Worm (Caenorhabditis elegans): ENCODE results near the gene F38A5.8.
"Not testable (repeated sequence)": the region's sequence is repeated elsewhere in the genome, so short reads cannot be mapped to it uniquely, and the experiment has no call there.

The F38A5.8 gene

DNA sequence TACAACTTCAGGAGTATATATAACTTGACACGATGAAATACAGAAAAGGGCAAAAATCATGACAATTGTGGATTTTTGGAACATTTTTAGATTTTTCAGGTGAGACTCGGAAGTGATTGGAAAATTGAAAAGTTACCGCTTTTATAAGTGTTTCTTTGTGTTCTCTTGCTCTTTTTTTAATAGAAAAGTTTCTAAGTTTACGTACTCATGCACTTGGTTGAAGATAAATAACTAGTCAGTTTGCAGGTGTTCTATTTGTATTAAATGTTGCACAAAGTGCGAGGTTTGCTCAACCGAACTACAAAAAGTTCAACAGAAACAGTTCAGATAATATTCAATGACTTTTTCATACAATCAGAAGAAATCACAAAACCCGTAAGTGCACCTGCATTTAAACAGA lies 4.7 kb upstream of the F38A5.8 start, which contains the start of gene nspb-3:
nspb-3 (minus strand) TSS at position 101 of the 400 bp plus-strand sequence.
- not testable (repeated sequence) for TF ChIP-seq aly-1 (tag; optimal IDR thresholded peaks at IDR 0.05); ceh-36 (tag; optimal IDR thresholded peaks at IDR 0.05); sea-1 (GFP tag; conservative IDR thresholded peaks at IDR 0.05)

DNA sequence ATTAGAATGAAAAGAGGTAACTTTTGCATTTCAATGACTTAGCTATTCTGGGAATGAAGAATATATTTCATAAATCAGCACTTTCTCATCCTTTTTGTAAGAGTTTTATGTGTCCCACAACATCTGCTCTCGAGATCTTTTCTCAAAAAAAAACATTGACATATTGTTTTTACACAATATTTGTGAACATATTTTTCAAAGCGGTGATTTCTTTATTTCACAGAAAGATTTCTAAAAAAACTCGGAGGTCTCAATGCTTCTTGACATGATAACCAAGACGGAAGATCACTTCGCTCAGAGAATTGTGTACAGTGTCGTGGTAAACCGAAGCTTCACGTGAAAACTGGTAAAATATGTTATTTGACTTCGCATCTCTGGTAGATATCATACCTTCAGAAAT lies 3.6 kb upstream of the F38A5.8 start, which contains the start of gene F38A5.22:
F38A5.22 (minus strand) TSS at position 29 of the 400 bp plus-strand sequence.
- TF ChIP-seq F13C5.2 (tag; optimal IDR thresholded peaks at IDR 0.05), result no peak
- TF ChIP-seq ceh-36 (tag; optimal IDR thresholded peaks at IDR 0.05), result no peak
- no peak for TF ChIP-seq hnd-1 (tag; optimal IDR thresholded peaks at IDR 0.05)
- no peak for TF ChIP-seq tbx-11 (GFP tag; IDR thresholded peaks at IDR 0.05)
- no peak for TF ChIP-seq tra-4 (tag; optimal IDR thresholded peaks at IDR 0.05)
- TF ChIP-seq hmg-4 (GFP tag; optimal IDR thresholded peaks at IDR 0.05), result no peak
- TF ChIP-seq sea-1 (GFP tag; conservative IDR thresholded peaks at IDR 0.05), result no peak
- TF ChIP-seq pes-1 (GFP tag; IDR thresholded peaks at IDR 0.05), result no peak
- no peak for TF ChIP-seq hmbx-1 (tag; optimal IDR thresholded peaks at IDR 0.05)
- TF ChIP-seq scrt-1 (GFP tag; IDR thresholded peaks at IDR 0.05), result no peak
- TF ChIP-seq B0310.2 (tag; optimal IDR thresholded peaks at IDR 0.05), result no peak

DNA sequence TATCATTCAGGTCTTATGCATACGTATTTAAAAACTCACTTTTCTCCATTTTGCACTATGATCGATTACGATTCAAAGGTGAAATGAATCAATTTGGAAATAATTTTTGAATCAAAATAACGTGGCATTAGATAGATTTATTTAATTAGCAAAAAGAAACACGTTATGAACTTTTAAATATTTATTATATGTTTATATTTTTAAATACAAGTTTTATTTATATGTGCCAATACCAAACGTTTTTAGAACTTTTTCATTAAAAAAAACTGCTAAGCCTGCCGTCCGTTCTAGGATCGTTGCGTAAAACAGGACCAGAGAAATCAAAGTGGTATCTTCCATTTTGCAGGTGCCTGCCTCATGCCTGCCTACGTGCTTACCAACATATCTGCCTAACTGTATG lies 2.2 kb upstream of the F38A5.8 start, which contains the start of gene F38A5.6:
F38A5.6 (minus strand) TSS at position 101 of the 400 bp plus-strand sequence.
- TF ChIP-seq hmbx-1 (tag; optimal IDR thresholded peaks at IDR 0.05) (no peak), scrt-1 (GFP tag; IDR thresholded peaks at IDR 0.05) (no peak), hmg-4 (GFP tag; optimal IDR thresholded peaks at IDR 0.05) (no peak), tbx-11 (GFP tag; IDR thresholded peaks at IDR 0.05) (no peak), aly-1 (tag; optimal IDR thresholded peaks at IDR 0.05) (no peak), ceh-13 (GFP tag; optimal IDR thresholded peaks at IDR 0.05) (no peak), ama-1 (optimal IDR thresholded peaks at IDR 0.05) (no peak), ets-7 (tag; optimal IDR thresholded peaks at IDR 0.05) (no peak), B0310.2 (tag; optimal IDR thresholded peaks at IDR 0.05) (no peak), ceh-36 (tag; optimal IDR thresholded peaks at IDR 0.05) (no peak), sea-1 (GFP tag; conservative IDR thresholded peaks at IDR 0.05) (no peak), hnd-1 (tag; optimal IDR thresholded peaks at IDR 0.05) (no peak)

DNA sequence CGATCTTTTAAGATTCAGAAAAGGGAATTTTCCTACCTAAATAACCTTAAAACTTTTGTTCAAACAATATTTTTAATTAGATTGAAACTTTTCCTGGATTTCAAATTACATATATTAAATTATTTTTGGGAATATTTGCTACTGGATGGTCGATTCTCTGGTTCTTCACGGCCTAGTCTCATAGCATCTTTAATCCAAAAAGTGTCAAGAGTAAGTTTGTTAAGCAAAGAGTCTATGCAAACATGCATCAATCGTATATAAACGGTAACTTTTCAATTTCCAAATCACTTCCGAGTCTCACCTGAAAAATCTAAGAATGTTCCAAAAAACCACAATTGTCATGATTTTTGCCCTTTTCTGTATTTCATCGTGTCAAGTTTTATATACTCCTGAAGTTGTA lies 1.6 kb upstream of the F38A5.8 start, which contains the start of gene nspb-4:
nspb-4 (plus strand) TSS at position 301 of the 400 bp plus-strand sequence.
- TF ChIP-seq F13C5.2 (tag; optimal IDR thresholded peaks at IDR 0.05); scrt-1 (GFP tag; IDR thresholded peaks at IDR 0.05); flt-1 (GFP tag; IDR thresholded peaks at IDR 0.05): not testable (repeated sequence)

DNA sequence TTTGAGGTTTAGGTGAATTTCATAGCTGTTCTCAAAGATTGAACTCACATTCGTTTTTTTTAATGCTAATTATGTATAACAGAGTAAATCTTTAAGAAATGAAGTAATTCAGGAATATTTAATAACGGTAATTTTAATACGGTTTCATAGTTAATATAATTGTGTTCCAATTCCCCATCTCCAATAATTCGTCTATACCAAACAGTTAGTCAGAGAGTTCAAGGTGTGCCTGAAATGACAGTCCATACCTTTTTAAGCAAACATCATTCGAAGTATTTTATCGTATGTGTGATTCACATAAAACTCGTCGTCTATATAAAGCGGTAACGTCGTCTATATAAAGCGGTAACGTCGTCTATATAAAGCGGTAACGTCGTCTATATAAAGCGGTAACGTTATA lies 807 bp upstream of the F38A5.8 start, which contains the start of gene nspb-5:
nspb-5 (plus strand) TSS at position 301 of the 400 bp plus-strand sequence.
- TF ChIP-seq tra-4 (tag; optimal IDR thresholded peaks at IDR 0.05); scrt-1 (GFP tag; IDR thresholded peaks at IDR 0.05); hmbx-1 (tag; optimal IDR thresholded peaks at IDR 0.05): not testable (repeated sequence)

DNA sequence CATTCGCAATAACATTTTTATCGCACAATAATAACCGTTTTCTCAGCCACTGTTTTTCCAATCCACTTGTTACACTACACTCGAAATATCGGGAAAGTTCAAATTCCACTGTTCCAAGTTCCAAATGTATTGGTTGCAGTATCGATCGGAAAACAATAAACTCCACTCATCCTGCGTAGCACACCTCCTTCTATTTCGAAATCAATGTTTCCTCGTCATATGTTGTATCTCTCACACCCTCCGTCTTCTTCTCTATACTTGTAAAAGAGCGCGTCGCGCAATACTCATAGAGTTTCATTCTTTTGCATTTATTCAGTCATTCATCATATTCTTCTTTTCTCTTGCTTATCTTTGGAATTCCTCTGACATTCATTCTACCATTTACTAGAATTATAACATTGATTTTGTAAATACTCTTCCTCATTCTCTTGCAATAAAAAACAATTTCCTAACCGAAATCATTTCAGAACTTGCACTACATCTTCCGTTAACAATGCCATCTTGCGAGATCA lies 1.7 kb downstream of the F38A5.8 start, which contains the start of gene sup-36:
sup-36 (plus strand) TSS at position 462 of the 512 bp plus-strand sequence.
- TF ChIP-seq tbx-37 (GFP tag; conservative IDR thresholded peaks at IDR 0.05), result no peak
- no peak for TF ChIP-seq hnd-1 (tag; optimal IDR thresholded peaks at IDR 0.05)
- no peak for TF ChIP-seq hmbx-1 (tag; optimal IDR thresholded peaks at IDR 0.05)
- no peak for TF ChIP-seq scrt-1 (GFP tag; IDR thresholded peaks at IDR 0.05)
- no peak for TF ChIP-seq tra-4 (tag; optimal IDR thresholded peaks at IDR 0.05)
- no peak for TF ChIP-seq pes-1 (GFP tag; IDR thresholded peaks at IDR 0.05)
- no peak for TF ChIP-seq tbx-11 (GFP tag; IDR thresholded peaks at IDR 0.05)
- TF ChIP-seq hmg-4 (GFP tag; optimal IDR thresholded peaks at IDR 0.05), result no peak
- no peak for TF ChIP-seq ceh-36 (tag; optimal IDR thresholded peaks at IDR 0.05)
- TF ChIP-seq flt-1 (GFP tag; IDR thresholded peaks at IDR 0.05), result no peak
- TF ChIP-seq ets-7 (tag; optimal IDR thresholded peaks at IDR 0.05), result no peak
- TF ChIP-seq F13C5.2 (tag; optimal IDR thresholded peaks at IDR 0.05), result no peak
- TF ChIP-seq aly-1 (tag; optimal IDR thresholded peaks at IDR 0.05), result no peak
- no peak for TF ChIP-seq ama-1 (optimal IDR thresholded peaks at IDR 0.05)
- no peak for TF ChIP-seq sea-1 (GFP tag; conservative IDR thresholded peaks at IDR 0.05)
- TF ChIP-seq B0310.2 (tag; optimal IDR thresholded peaks at IDR 0.05), result no peak
- TF ChIP-seq ceh-13 (GFP tag; optimal IDR thresholded peaks at IDR 0.05), result no peak

DNA sequence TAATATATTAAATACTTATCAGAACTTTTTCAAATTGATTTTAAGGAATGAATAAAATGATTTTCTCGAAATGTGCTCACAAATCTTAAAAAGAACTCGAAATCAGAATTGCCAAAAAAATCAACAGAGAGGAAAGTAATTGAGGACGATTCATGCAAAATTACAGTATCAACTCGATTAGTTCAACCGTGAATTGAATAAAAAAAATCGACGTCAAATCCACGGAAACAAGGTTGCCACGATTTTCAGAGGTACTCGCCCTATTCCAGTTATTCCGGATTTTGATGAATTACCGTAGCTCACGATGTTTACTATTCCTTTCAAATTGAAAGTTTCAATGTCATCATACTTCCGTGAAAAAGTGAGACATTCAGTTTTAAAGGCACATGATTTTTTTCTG lies 2.8 kb downstream of the F38A5.8 start, which contains the start of gene F15B10.3:
F15B10.3 (plus strand) TSS at position 301 of the 400 bp plus-strand sequence.
- TF ChIP-seq tbx-37 (GFP tag; conservative IDR thresholded peaks at IDR 0.05), result no peak
- TF ChIP-seq hmbx-1 (tag; optimal IDR thresholded peaks at IDR 0.05), result no peak
- no peak for TF ChIP-seq ama-1 (optimal IDR thresholded peaks at IDR 0.05)
- TF ChIP-seq B0310.2 (tag; optimal IDR thresholded peaks at IDR 0.05), result no peak

DNA sequence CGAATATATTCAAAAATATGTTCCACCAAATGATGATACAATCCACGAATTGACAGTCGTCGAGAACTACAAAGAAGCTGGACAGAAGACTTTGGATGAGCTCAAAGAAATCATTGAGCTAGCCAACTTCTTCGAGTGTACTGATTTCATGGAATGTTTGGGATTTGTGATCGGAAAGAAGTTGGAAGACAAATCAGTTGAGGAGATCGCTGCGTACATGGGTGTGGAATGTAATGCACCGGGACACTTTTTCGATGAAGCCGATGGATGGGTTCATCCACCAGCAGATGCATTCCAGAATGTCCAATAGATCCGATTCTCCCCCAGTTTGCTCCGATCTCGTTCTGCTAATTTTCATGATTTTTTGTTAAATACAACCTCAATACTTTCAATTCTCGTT lies 4.0 kb downstream of the F38A5.8 start:
- TF ChIP-seq flt-1 (GFP tag; IDR thresholded peaks at IDR 0.05) (no peak), hnd-1 (tag; optimal IDR thresholded peaks at IDR 0.05) (no peak), tbx-37 (GFP tag; conservative IDR thresholded peaks at IDR 0.05) (no peak), hmg-4 (GFP tag; optimal IDR thresholded peaks at IDR 0.05) (no peak), pes-1 (GFP tag; IDR thresholded peaks at IDR 0.05) (no peak), tra-4 (tag; optimal IDR thresholded peaks at IDR 0.05) (no peak), B0310.2 (tag; optimal IDR thresholded peaks at IDR 0.05) (no peak), ceh-13 (GFP tag; optimal IDR thresholded peaks at IDR 0.05) (no peak), F13C5.2 (tag; optimal IDR thresholded peaks at IDR 0.05) (no peak), scrt-1 (GFP tag; IDR thresholded peaks at IDR 0.05) (no peak), tbx-11 (GFP tag; IDR thresholded peaks at IDR 0.05) (no peak), ceh-36 (tag; optimal IDR thresholded peaks at IDR 0.05) (no peak), aly-1 (tag; optimal IDR thresholded peaks at IDR 0.05) (no peak), ets-7 (tag; optimal IDR thresholded peaks at IDR 0.05) (no peak), ama-1 (optimal IDR thresholded peaks at IDR 0.05) (no peak)
